Worm (Caenorhabditis elegans) whole organism, early embryonic: ENCODE results near the gene F10G7.9.

Source experiments
- ama-1 ChIP-seq: fragments of 150-350 bp; optimal IDR thresholded peaks from 2 replicates; lab custom pipeline; 2014
- flt-1 ChIP-seq: fragments of 200-800 bp; sonication (Bioruptor generic); IDR thresholded peaks from 2 replicates; pipeline ENCODE4 v1.3.6; 2022; ENCODE audit warnings: missing genetic modification characterization, missing compliant biosample characterization
- scrt-1 ChIP-seq: fragments of 200-800 bp; sonication (Bioruptor generic); IDR thresholded peaks from 2 replicates; pipeline ENCODE4 v1.3.6; 2022; ENCODE audit warnings: missing genetic modification characterization, missing compliant biosample characterization

DNA sequence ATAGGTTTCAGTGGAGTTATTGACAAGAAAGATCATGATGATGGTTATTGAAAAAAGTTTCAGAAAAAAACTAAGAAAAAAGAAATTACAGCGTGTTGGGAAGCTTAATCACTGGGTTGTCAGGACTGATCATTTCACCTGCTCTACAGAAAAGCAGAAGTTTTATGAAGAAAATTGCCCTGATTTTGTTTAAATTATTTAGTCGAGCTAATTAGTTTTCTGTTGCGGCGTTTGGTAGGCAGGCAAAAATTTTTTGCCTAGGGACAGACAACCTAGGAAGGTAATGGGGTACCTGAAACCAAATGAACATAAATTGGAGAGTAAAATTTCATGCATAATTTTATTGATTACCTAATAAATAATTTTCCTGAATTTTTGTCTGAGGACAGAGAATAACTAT is 22.6 kb downstream of the F10G7.9 start, which contains the start of gene sre-40:
- TF ChIP-seq scrt-1 (no peak), ama-1 (lab: Kevin White, UChicago) (no peak), flt-1 (GFP tag; lab: Robert Waterston, UW) (no peak)
